Worm (Caenorhabditis elegans): ENCODE results near the gene fbxa-19.

DNA sequence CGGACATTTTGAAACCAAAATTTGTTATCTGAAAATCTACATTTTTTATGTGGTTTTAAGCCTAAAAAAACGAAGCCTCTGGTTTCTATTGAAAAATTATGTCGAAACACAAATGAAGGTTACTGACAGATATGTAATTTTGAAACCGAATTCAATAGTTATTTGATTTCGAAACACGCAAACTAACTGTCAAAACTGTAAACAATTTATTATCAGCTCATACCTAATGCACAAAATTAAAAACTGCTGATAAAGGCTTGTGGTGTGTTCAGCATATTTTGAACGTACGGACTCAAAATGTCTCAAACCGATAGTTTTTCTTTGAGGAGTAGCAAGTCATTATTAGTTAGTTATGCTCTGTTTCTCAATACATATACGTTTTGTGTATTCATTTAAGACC, 27.3 kb downstream of the fbxa-19 start, which contains the start of gene fbxa-26:
- TF ChIP-seq ama-1 (optimal IDR thresholded peaks at IDR 0.05): no peak
- TF ChIP-seq dmd-9 (GFP tag; IDR thresholded peaks at IDR 0.05): no peak
- no peak for TF ChIP-seq jun-1 (tag; optimal IDR thresholded peaks at IDR 0.05)
- TF ChIP-seq dpl-1 (GFP tag; optimal IDR thresholded peaks at IDR 0.05): no peak
- TF ChIP-seq ztf-11 (tag; optimal IDR thresholded peaks at IDR 0.05): no peak
- no peak for TF ChIP-seq pha-4 (GFP tag; IDR thresholded peaks at IDR 0.05)
- TF ChIP-seq pha-4 (tag; optimal IDR thresholded peaks at IDR 0.05): no peak
- TF ChIP-seq nhr-10 (tag; optimal IDR thresholded peaks at IDR 0.05): no peak
- no peak for TF ChIP-seq nhr-237 (tag; optimal IDR thresholded peaks at IDR 0.05)
- TF ChIP-seq hmg-1.1 (GFP tag; IDR thresholded peaks at IDR 0.05): no peak
- no peak for TF ChIP-seq ceh-28 (tag; optimal IDR thresholded peaks at IDR 0.05)
- TF ChIP-seq zip-11 (GFP tag; IDR thresholded peaks at IDR 0.05): no peak
- no peak for TF ChIP-seq fkh-10 (GFP tag; optimal IDR thresholded peaks at IDR 0.05)
- TF ChIP-seq nhr-111 (GFP tag; optimal IDR thresholded peaks at IDR 0.05): no peak
- TF ChIP-seq F26F4.8 (GFP tag; conservative IDR thresholded peaks at IDR 0.05): no peak

Data from whole organism, L4 larva.